Worm (Caenorhabditis elegans) whole organism, early embryonic: ENCODE measurements around the gene sdz-31.

Experiments
- ama-1 ChIP-seq: fragments of 150-350 bp; optimal IDR thresholded peaks from 2 replicates; lab custom pipeline; 2014
- ets-7 ChIP-seq: sonication (generic microtip); optimal IDR thresholded peaks from 2 replicates; lab custom pipeline; 2016; ENCODE audit warnings: missing genotype, missing genetic modification characterization, missing compliant biosample characterization
- flt-1 ChIP-seq: fragments of 200-800 bp; sonication (Bioruptor generic); IDR thresholded peaks from 2 replicates; pipeline ENCODE4 v1.3.6; 2022; ENCODE audit warnings: missing genetic modification characterization, missing compliant biosample characterization
- hmg-4 ChIP-seq: fragments of 200-800 bp; sonication (Bioruptor generic); optimal IDR thresholded peaks from 2 replicates; lab custom pipeline; 2018; ENCODE audit warnings: mild to moderate bottlenecking, missing genetic modification characterization, missing compliant biosample characterization
- tra-4 ChIP-seq: sonication (generic microtip); optimal IDR thresholded peaks from 2 replicates; lab custom pipeline; 2017; ENCODE audit warnings: missing genetic modification characterization, missing compliant biosample characterization

ce11 chrV:9856978-9857377 lies 23.0 kb upstream of the sdz-31 start:
- TF ChIP-seq tra-4 = no peak
- no peak for TF ChIP-seq flt-1 (GFP tag; lab: Robert Waterston, UW)
- TF ChIP-seq ets-7 (tag; lab: Kevin White, UChicago) = no peak
- no peak for TF ChIP-seq ama-1 (lab: Kevin White, UChicago)
- no peak for TF ChIP-seq hmg-4 (GFP tag; lab: Kevin White, UChicago)
